Fruit fly (Drosophila melanogaster): ENCODE measurements around the gene twf.

- TF ChIP-seq CG3032 (tag; optimal IDR thresholded peaks at IDR 0.05) (no peak), CG31627 (GFP tag; optimal IDR thresholded peaks at IDR 0.05) (no peak), Hr39 (GFP tag; optimal IDR thresholded peaks at IDR 0.05) (no peak), CG9139 (GFP tag; optimal IDR thresholded peaks at IDR 0.05) (no peak), CG4318 (GFP tag; optimal IDR thresholded peaks at IDR 0.05) (no peak), Blimp-1 (GFP tag; optimal IDR thresholded peaks at IDR 0.05) (no peak), topi (GFP tag; optimal IDR thresholded peaks at IDR 0.05) (no peak), Ets21C (GFP tag; optimal IDR thresholded peaks at IDR 0.05) (no peak), Sox102F (GFP tag; optimal IDR thresholded peaks at IDR 0.05) (no peak)
These were observed 36.9 kb upstream of the twf start for dm6 chr3R:14085555-14085954.

All from whole organism, prepupa.